Worm (Caenorhabditis elegans) whole organism, L4 larva: ENCODE results near the gene R10D12.1.

Experiments
- D1046.2 ChIP-seq: fragments of 200-800 bp; sonication (Bioruptor generic); IDR thresholded peaks from 2 replicates; pipeline ENCODE4 v1.3.6; 2022; ENCODE audit warnings: missing genetic modification characterization, missing compliant biosample characterization
- F10B5.3 ChIP-seq: sonication (generic microtip); optimal IDR thresholded peaks from 2 replicates; lab custom pipeline; 2016; ENCODE audit warnings: mild to moderate bottlenecking, missing genetic modification characterization, missing compliant biosample characterization
- F44E2.7 ChIP-seq: fragments of 200-800 bp; sonication (Bioruptor generic); IDR thresholded peaks from 2 replicates; pipeline ENCODE4 v2.1.2; 2022; ENCODE audit warnings: missing genetic modification characterization, missing compliant biosample characterization
- F49E8.2 ChIP-seq: sonication (generic microtip); optimal IDR thresholded peaks from 2 replicates; lab custom pipeline; 2016; ENCODE audit warnings: missing compliant biosample characterization, mild to moderate bottlenecking, missing genetic modification characterization, borderline replicate concordance
- R02D3.7 ChIP-seq: fragments of 150-350 bp; sonication (generic microtip); optimal IDR thresholded peaks from 3 replicates; lab custom pipeline; 2014; ENCODE audit warnings: missing biosample characterization, missing genetic modification characterization
- T20F7.1 ChIP-seq: fragments of 200-800 bp; sonication (Bioruptor generic); optimal IDR thresholded peaks from 2 replicates; lab custom pipeline; 2018; ENCODE audit warnings: mild to moderate bottlenecking, missing genetic modification characterization, missing compliant biosample characterization
- Y75B8A.6 ChIP-seq: fragments of 200-800 bp; sonication (Bioruptor generic); IDR thresholded peaks from 2 replicates; pipeline ENCODE4 v1.3.6; 2022; ENCODE audit warnings: missing genetic modification reagents, missing genetic modification characterization, missing compliant biosample characterization
- ama-1 ChIP-seq: fragments of 150-350 bp; optimal IDR thresholded peaks from 2 replicates; lab custom pipeline; 2014; ENCODE audit warnings: inconsistent platforms, mixed read lengths
- attf-4 ChIP-seq: sonication (generic microtip); optimal IDR thresholded peaks from 3 replicates; lab custom pipeline; 2017; ENCODE audit warnings: missing biosample characterization, missing genetic modification characterization
- ceh-32 ChIP-seq: sonication (generic microtip); optimal IDR thresholded peaks from 2 replicates; lab custom pipeline; 2016; ENCODE audit warnings: mild to moderate bottlenecking, missing genetic modification characterization, missing compliant biosample characterization; ENCODE audit not compliant: poor library complexity
- ceh-62 ChIP-seq: sonication (generic microtip); optimal IDR thresholded peaks from 2 replicates; lab custom pipeline; 2017; ENCODE audit warnings: missing biosample characterization, missing genetic modification characterization
- ceh-82 ChIP-seq: sonication (generic microtip); optimal IDR thresholded peaks from 2 replicates; lab custom pipeline; 2017; ENCODE audit warnings: missing biosample characterization, missing genetic modification characterization
- ctbp-1 ChIP-seq: fragments of 200-800 bp; sonication (Bioruptor generic); IDR thresholded peaks from 2 replicates; pipeline ENCODE4 v1.3.6; 2022; ENCODE audit warnings: missing genetic modification reagents, missing genetic modification characterization, missing compliant biosample characterization
- daf-8 ChIP-seq: fragments of 200-800 bp; sonication (Bioruptor generic); IDR thresholded peaks from 2 replicates; pipeline ENCODE4 v1.3.6; 2022; ENCODE audit warnings: missing genetic modification characterization, missing compliant biosample characterization
- dmd-8 ChIP-seq: fragments of 200-800 bp; sonication (Bioruptor generic); IDR thresholded peaks from 2 replicates; pipeline ENCODE4 v1.3.6; 2022; ENCODE audit warnings: missing genetic modification characterization, missing compliant biosample characterization
- dmd-9 ChIP-seq: fragments of 200-800 bp; sonication (Bioruptor generic); IDR thresholded peaks from 2 replicates; pipeline ENCODE4 v1.3.6; 2022; ENCODE audit warnings: missing genetic modification reagents, missing genetic modification characterization, missing compliant biosample characterization
- dve-1 ChIP-seq: sonication (generic microtip); optimal IDR thresholded peaks from 2 replicates; lab custom pipeline; 2017; ENCODE audit warnings: antibody characterized with exemption, mild to moderate bottlenecking, missing genetic modification characterization, missing compliant biosample characterization; ENCODE audit not compliant: insufficient read depth
- egl-27 ChIP-seq: sonication (generic microtip); optimal IDR thresholded peaks from 3 replicates; lab custom pipeline; 2017; ENCODE audit warnings: missing biosample characterization, missing genetic modification reagents, missing genetic modification characterization
- fkh-10 ChIP-seq: fragments of 150-350 bp; optimal IDR thresholded peaks from 2 replicates; lab custom pipeline; 2014; ENCODE audit warnings: missing biosample characterization, missing genetic modification reagents, missing genetic modification characterization
- fos-1 ChIP-seq: fragments of 150-350 bp; optimal IDR thresholded peaks from 2 replicates; lab custom pipeline; 2014; ENCODE audit warnings: missing biosample characterization, missing genetic modification characterization
- hif-1 ChIP-seq, 2 experiments: sonication (generic microtip); optimal IDR thresholded peaks; 2 replicates each; lab custom pipeline; 2016 to 2017; ENCODE audit warnings: missing compliant biosample characterization in 2 of 2, missing genetic modification characterization in 2 of 2, missing genetic modification reagents in 2 of 2, missing genotype in 2 of 2, mild to moderate bottlenecking in 1 of 2
- hlh-11 ChIP-seq: fragments of 200-800 bp; sonication (Bioruptor generic); optimal IDR thresholded peaks from 2 replicates; lab custom pipeline; 2018; ENCODE audit warnings: mild to moderate bottlenecking, missing genetic modification characterization, missing compliant biosample characterization
- hlh-30 ChIP-seq: sonication (generic microtip); optimal IDR thresholded peaks from 2 replicates; lab custom pipeline; 2017; ENCODE audit warnings: antibody characterized with exemption, mild to moderate bottlenecking, missing genetic modification characterization, missing compliant biosample characterization; ENCODE audit not compliant: insufficient read depth
- jun-1 ChIP-seq: fragments of 150-350 bp; optimal IDR thresholded peaks from 2 replicates; lab custom pipeline; 2014; ENCODE audit warnings: missing biosample characterization, missing genetic modification reagents, missing genetic modification characterization
- lin-13 ChIP-seq: fragments of 150-350 bp; optimal IDR thresholded peaks from 2 replicates; lab custom pipeline; 2014; ENCODE audit warnings: missing biosample characterization, missing genetic modification reagents, missing genetic modification characterization
- lin-29 ChIP-seq: fragments of 200-800 bp; sonication (Bioruptor generic); IDR thresholded peaks from 2 replicates; pipeline ENCODE4 v1.3.6; 2022; ENCODE audit warnings: missing genetic modification reagents, missing genetic modification characterization, missing compliant biosample characterization
- mdl-1 ChIP-seq, 2 experiments: fragments of 150-350 bp in 1 of 2; sonication (generic microtip) in 1 of 2; optimal IDR thresholded peaks; 2 replicates each; lab custom pipeline; 2014 to 2017; ENCODE audit warnings: missing biosample characterization in 2 of 2, missing genetic modification characterization in 2 of 2
- mdt-29 ChIP-seq: fragments of 200-800 bp; sonication (Bioruptor generic); IDR thresholded peaks from 2 replicates; pipeline ENCODE4 v1.3.6; 2022; ENCODE audit warnings: missing genetic modification reagents, missing genetic modification characterization, missing compliant biosample characterization
- mes-2 ChIP-seq: sonication (generic microtip); optimal IDR thresholded peaks from 2 replicates; lab custom pipeline; 2016; ENCODE audit warnings: missing genotype, mild to moderate bottlenecking, missing genetic modification characterization, missing compliant biosample characterization; ENCODE audit not compliant: poor library complexity, severe bottlenecking
- mxl-2 ChIP-seq: fragments of 200-800 bp; sonication (Bioruptor generic); conservative IDR thresholded peaks from 2 replicates; pipeline ENCODE4 v1.3.6; 2022; ENCODE audit warnings: missing genetic modification reagents, missing genetic modification characterization, missing compliant biosample characterization
- nhr-10 ChIP-seq: fragments of 150-350 bp; optimal IDR thresholded peaks from 2 replicates; lab custom pipeline; 2014; ENCODE audit warnings: missing biosample characterization, missing genetic modification characterization
- nhr-28 ChIP-seq: fragments of 150-350 bp; optimal IDR thresholded peaks from 2 replicates; lab custom pipeline; 2014; ENCODE audit warnings: missing biosample characterization, missing genetic modification characterization
- nhr-48 ChIP-seq: sonication (generic microtip); optimal IDR thresholded peaks from 2 replicates; lab custom pipeline; 2016; ENCODE audit warnings: mild to moderate bottlenecking, missing genetic modification characterization, missing compliant biosample characterization
- nhr-6 ChIP-seq: fragments of 150-350 bp; optimal IDR thresholded peaks from 2 replicates; lab custom pipeline; 2014; ENCODE audit warnings: missing biosample characterization, missing genetic modification characterization
- nhr-77 ChIP-seq: fragments of 150-350 bp; optimal IDR thresholded peaks from 2 replicates; lab custom pipeline; 2014; ENCODE audit warnings: missing biosample characterization, missing genetic modification characterization
- pha-4 ChIP-seq, 2 experiments: fragments of 150-350 bp in 1 of 2; fragments of 200-800 bp in 1 of 2; sonication (Bioruptor generic) in 1 of 2; IDR thresholded peaks in 1 of 2; optimal IDR thresholded peaks in 1 of 2; 2 replicates each; pipeline versions ENCODE4 v1.3.6 to Lab custom; 2014 to 2022; ENCODE audit warnings: missing genetic modification characterization in 2 of 2, missing genetic modification reagents in 2 of 2, missing biosample characterization in 1 of 2, missing compliant biosample characterization in 1 of 2
- php-3 ChIP-seq: fragments of 200-800 bp; sonication (Bioruptor generic); IDR thresholded peaks from 2 replicates; pipeline ENCODE4 v1.3.6; 2022; ENCODE audit warnings: missing genetic modification reagents, missing genetic modification characterization, missing compliant biosample characterization
- saeg-2 ChIP-seq: fragments of 200-800 bp; sonication (Bioruptor generic); IDR thresholded peaks from 2 replicates; pipeline ENCODE4 v1.3.6; 2022; ENCODE audit warnings: missing genetic modification reagents, missing genetic modification characterization, missing compliant biosample characterization
- skn-1 ChIP-seq: fragments of 150-350 bp; optimal IDR thresholded peaks from 2 replicates; lab custom pipeline; 2014; ENCODE audit warnings: missing biosample characterization, missing genetic modification characterization
- snpc-1.2 ChIP-seq: fragments of 200-800 bp; sonication (Bioruptor generic); IDR thresholded peaks from 2 replicates; pipeline ENCODE4 v1.3.6; 2022; ENCODE audit warnings: missing genetic modification reagents, missing genetic modification characterization, missing compliant biosample characterization
- snpc-4 ChIP-seq: fragments of 150-350 bp; optimal IDR thresholded peaks from 2 replicates; lab custom pipeline; 2014; ENCODE audit warnings: missing biosample characterization, missing genetic modification characterization
- tag-97 ChIP-seq: fragments of 200-800 bp; sonication (Bioruptor generic); IDR thresholded peaks from 2 replicates; pipeline ENCODE4 v1.3.6; 2022; ENCODE audit warnings: missing genetic modification characterization, missing compliant biosample characterization
- unc-62 ChIP-seq, 3 experiments: fragments of 150-350 bp in 1 of 3; sonication (generic microtip); optimal IDR thresholded peaks in 2 of 3; peaks in 1 of 3; 1 replicate in 1 of 3; 2 replicates in 2 of 3; lab custom pipeline; 2014 to 2017; ENCODE audit warnings: missing biosample characterization in 3 of 3, missing genetic modification characterization in 3 of 3, missing genetic modification reagents in 3 of 3, missing genotype in 1 of 3
- zfp-2 ChIP-seq: sonication (generic microtip); optimal IDR thresholded peaks from 2 replicates; lab custom pipeline; 2016; ENCODE audit warnings: mild to moderate bottlenecking, missing genetic modification characterization, missing compliant biosample characterization
- zfp-3 ChIP-seq: fragments of 200-800 bp; sonication (Bioruptor generic); conservative IDR thresholded peaks from 2 replicates; pipeline ENCODE4 v1.3.6; 2022; ENCODE audit warnings: missing genetic modification reagents, missing genetic modification characterization, missing compliant biosample characterization
- zip-11 ChIP-seq: fragments of 200-800 bp; sonication (Bioruptor generic); IDR thresholded peaks from 2 replicates; pipeline ENCODE4 v1.3.6; 2022; ENCODE audit warnings: missing genetic modification characterization, missing compliant biosample characterization
- zip-2 ChIP-seq: fragments of 150-350 bp; optimal IDR thresholded peaks from 2 replicates; lab custom pipeline; 2014; ENCODE audit warnings: missing biosample characterization, missing genetic modification characterization
- ztf-11 ChIP-seq: fragments of 150-350 bp; optimal IDR thresholded peaks from 2 replicates; lab custom pipeline; 2014; ENCODE audit warnings: missing biosample characterization, missing genetic modification characterization

The R10D12.1 gene

DNA sequence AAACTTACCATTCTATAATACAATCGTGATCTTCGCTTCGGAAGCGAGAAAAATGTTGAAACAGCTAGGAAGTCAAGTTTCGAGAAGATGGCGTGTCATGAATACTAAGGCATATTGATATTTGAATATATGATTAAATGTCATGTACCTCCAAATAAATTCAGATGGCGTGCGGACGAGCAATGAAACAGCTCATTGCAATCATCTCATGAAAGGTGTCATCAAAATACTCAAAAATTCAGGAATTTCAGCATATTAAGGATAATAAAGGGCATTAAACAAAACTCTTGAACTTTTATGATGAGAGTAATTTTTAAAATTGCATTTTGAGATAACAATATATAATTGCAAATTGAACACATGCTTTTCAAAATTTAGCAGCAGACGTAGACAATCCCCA lies 19.1 kb downstream of the R10D12.1 start, which contains the start of gene gcy-32:
Gene gcy-32 (minus strand): TSS at position 101 of the 400 bp plus-strand sequence.
- no peak for TF ChIP-seq mes-2 (tag; lab: Kevin White, UChicago)
- no peak for TF ChIP-seq pha-4 (GFP tag; IDR thresholded peaks at IDR 0.05; lab: Robert Waterston, UW)
- no peak for TF ChIP-seq pha-4 (tag; optimal IDR thresholded peaks at IDR 0.05; lab: Kevin White, UChicago)
- no peak for TF ChIP-seq lin-13
- no peak for TF ChIP-seq egl-27 (tag; lab: Kevin White, UChicago)

DNA sequence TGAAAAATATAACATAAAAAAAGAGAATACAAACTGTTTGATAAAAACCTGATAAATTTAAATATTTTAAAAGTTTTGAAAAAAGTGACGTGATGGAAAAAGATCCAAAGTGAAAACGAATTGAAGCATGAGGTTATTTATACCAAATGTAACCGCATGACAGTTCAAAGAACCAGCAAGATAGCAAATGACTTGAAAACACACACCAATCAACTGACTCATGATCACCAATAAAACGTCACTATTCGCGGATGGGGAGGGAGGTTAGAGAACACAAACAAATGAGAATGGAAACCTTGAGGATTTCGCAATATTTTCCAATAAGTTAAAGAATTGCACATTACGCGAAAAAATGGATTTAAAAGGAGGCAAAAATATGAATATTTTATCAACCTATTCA lies 25.0 kb downstream of the R10D12.1 start, which contains the start of gene C06B3.7:
Gene C06B3.7 (plus strand): TSS at position 287 of the 400 bp plus-strand sequence.
- TF ChIP-seq F44E2.7 (GFP tag; lab: Robert Waterston, UW) (no peak), nhr-10 (tag; lab: Kevin White, UChicago) (peak; percentile 78), D1046.2 (GFP tag; lab: Robert Waterston, UW) (no peak), attf-4 (tag; lab: Kevin White, UChicago) (no peak), T20F7.1 (GFP tag; lab: Kevin White, UChicago) (peak; percentile 67), ceh-32 (tag; lab: Kevin White, UChicago) (no peak), nhr-77 (tag; lab: Kevin White, UChicago) (peak; percentile 96), nhr-6 (tag; lab: Kevin White, UChicago) (peak; percentile 91), pha-4 (GFP tag; IDR thresholded peaks at IDR 0.05; lab: Robert Waterston, UW) (peak; percentile 30; the same call in 1 of the 2 replicates), pha-4 (tag; optimal IDR thresholded peaks at IDR 0.05; lab: Kevin White, UChicago) (peak; percentile 41), saeg-2 (GFP tag; lab: Robert Waterston, UW) (0 out of 2 replicates have a peak, but pooled peaks have one; percentile 10), mdt-29 (peak; percentile 78), F10B5.3 (tag; lab: Kevin White, UChicago) (no peak), snpc-1.2 (GFP tag; lab: Robert Waterston, UW) (no peak), nhr-48 (tag; lab: Kevin White, UChicago) (peak; percentile 75), mxl-2 (GFP tag; lab: Robert Waterston, UW) (no peak), dve-1 (tag; lab: Kevin White, UChicago) (peak; percentile 95), daf-8 (no peak), lin-29 (GFP tag; lab: Robert Waterston, UW) (no peak), snpc-4 (tag; lab: Kevin White, UChicago) (no peak), hlh-30 (tag; lab: Kevin White, UChicago) (peak; percentile 99), R02D3.7 (tag; lab: Kevin White, UChicago) (no peak), tag-97 (no peak), nhr-28 (peak; percentile 95), php-3 (GFP tag; lab: Robert Waterston, UW) (peak; percentile 92), zip-2 (tag; lab: Kevin White, UChicago) (peak; percentile 83), ceh-82 (tag; lab: Kevin White, UChicago) (no peak), zfp-2 (tag; lab: Kevin White, UChicago) (no peak), mdl-1 (tag; optimal IDR thresholded peaks at IDR 0.05; lab: Kevin White, UChicago) (peak; percentile 36 to 93), hlh-11 (tag; lab: Kevin White, UChicago) (peak; percentile 96), ceh-62 (tag; lab: Kevin White, UChicago) (no peak), hif-1 (tag; optimal IDR thresholded peaks at IDR 0.05; lab: Kevin White, UChicago) (peak in 1 of 2 experiments; percentile 71), dmd-9 (GFP tag; lab: Robert Waterston, UW) (no peak), zip-11 (GFP tag; lab: Robert Waterston, UW) (no peak), fos-1 (tag; lab: Kevin White, UChicago) (peak; percentile 73), ama-1 (lab: Kevin White, UChicago) (peak; percentile 81), unc-62 (GFP tag; optimal IDR thresholded peaks at IDR 0.05 in 1 of 2; lab: Kevin White, UChicago) (peak in 1 of 2 experiments; percentile 98), unc-62 (tag; optimal IDR thresholded peaks at IDR 0.05; lab: Kevin White, UChicago) (no peak), dmd-8 (GFP tag; lab: Robert Waterston, UW) (no peak), skn-1 (tag; lab: Kevin White, UChicago) (no peak), ztf-11 (tag; lab: Kevin White, UChicago) (no peak), jun-1 (tag; lab: Kevin White, UChicago) (no peak), fkh-10 (GFP tag; lab: Kevin White, UChicago) (no peak), zfp-3 (no peak), Y75B8A.6 (GFP tag; lab: Robert Waterston, UW) (no peak), ctbp-1 (no peak), F49E8.2 (no peak)
